Fruit fly (Drosophila melanogaster): ENCODE results near the gene ND-B14.5A.

Gene ND-B14.5A

dm6 chrX:2137587-2138341, 34.6 kb upstream of the ND-B14.5A start (continued):
- TF ChIP-seq CG9876 (GFP tag; optimal IDR thresholded peaks at IDR 0.05): peak; percentile 62
- TF ChIP-seq Spps (tag; optimal IDR thresholded peaks at IDR 0.05): peak; percentile 100
- peak; percentile 99 for TF ChIP-seq CG7372 (GFP tag; IDR thresholded peaks at IDR 0.05)
- peak; percentile 98 for TF ChIP-seq Med (GFP tag)
- peak; percentile 91 for TF ChIP-seq CG11560 (tag; IDR thresholded peaks at IDR 0.05)
- TF ChIP-seq CG13287 (GFP tag; IDR thresholded peaks at IDR 0.05; ENCODE audit: partially characterized antibody): peak; percentile 70
- TF ChIP-seq row (GFP tag; IDR thresholded peaks at IDR 0.05): peak; percentile 99
- TF ChIP-seq CG7987 (GFP tag; optimal IDR thresholded peaks at IDR 0.05): peak; percentile 95
- peak; percentile 98 for TF ChIP-seq CG4820 (GFP tag; optimal IDR thresholded peaks at IDR 0.05)
- peak; percentile 55 for TF ChIP-seq her (GFP tag; optimal IDR thresholded peaks at IDR 0.05)
- peak; percentile 89 for TF ChIP-seq CG16863 (GFP tag; optimal IDR thresholded peaks at IDR 0.05)
- TF ChIP-seq Nf-YB (GFP tag; optimal IDR thresholded peaks at IDR 0.05): peak; percentile 88
- peak; percentile 98 for TF ChIP-seq CG14710 (tag; optimal IDR thresholded peaks at IDR 0.05)
- peak; percentile 89 for TF ChIP-seq CG33213 (GFP tag; optimal IDR thresholded peaks at IDR 0.05)
- peak; percentile 98 for TF ChIP-seq ATbp (GFP tag; optimal IDR thresholded peaks at IDR 0.05)
- peak; percentile 97 for TF ChIP-seq CG4707 (GFP tag; optimal IDR thresholded peaks at IDR 0.05)
- TF ChIP-seq CG11695 (GFP tag; IDR thresholded peaks at IDR 0.05): peak; percentile 100
- peak; percentile 99 for TF ChIP-seq CG3281 (GFP tag; optimal IDR thresholded peaks at IDR 0.05)
- peak; percentile 79 for TF ChIP-seq bab2 (GFP tag; optimal IDR thresholded peaks at IDR 0.05)
- peak; percentile 96 for TF ChIP-seq ems (GFP tag; optimal IDR thresholded peaks at IDR 0.05)
- TF ChIP-seq danr (GFP tag; IDR thresholded peaks at IDR 0.05): peak; percentile 99
- TF ChIP-seq repo (GFP tag; optimal IDR thresholded peaks at IDR 0.05): peak; percentile 88
- peak; percentile 98 for TF ChIP-seq H2.0 (GFP tag; IDR thresholded peaks at IDR 0.05)
- TF ChIP-seq CG10959 (GFP tag; IDR thresholded peaks at IDR 0.05): peak; percentile 98
- peak; percentile 99 for TF ChIP-seq zfh1 (GFP tag; IDR thresholded peaks at IDR 0.05)
- TF ChIP-seq CrebB (tag; optimal IDR thresholded peaks at IDR 0.05): peak; percentile 99
- peak; percentile 61; the same call in 1 of the 3 replicates for TF ChIP-seq CG34224 (GFP tag; IDR thresholded peaks at IDR 0.05; ENCODE audit: partially characterized antibody)
- peak; percentile 99 for TF ChIP-seq NfI (GFP tag; optimal IDR thresholded peaks at IDR 0.05)
- peak; percentile 58 for TF ChIP-seq MESR4 (GFP tag; optimal IDR thresholded peaks at IDR 0.05)
- TF ChIP-seq CG6765 (GFP tag; optimal IDR thresholded peaks at IDR 0.05): peak; percentile 99
- peak; percentile 99 for TF ChIP-seq Dek (tag; optimal IDR thresholded peaks at IDR 0.05)
- peak; percentile 95 for TF ChIP-seq Mad (GFP tag; optimal IDR thresholded peaks at IDR 0.05)
- TF ChIP-seq Ssrp (tag; optimal IDR thresholded peaks at IDR 0.05): peak; percentile 99
- peak; percentile 99 for TF ChIP-seq BtbVII (GFP tag; optimal IDR thresholded peaks at IDR 0.05)
- no peak for TF ChIP-seq cad (GFP tag; optimal IDR thresholded peaks at IDR 0.05)
- peak; percentile 98 for TF ChIP-seq CG11085 (GFP tag; IDR thresholded peaks at IDR 0.05)
- peak; percentile 99 for TF ChIP-seq al (GFP tag; IDR thresholded peaks at IDR 0.05)
- peak; percentile 91 for TF ChIP-seq Hmx (GFP tag; optimal IDR thresholded peaks at IDR 0.05)
- peak; percentile 93 for TF ChIP-seq Optix (GFP tag; IDR thresholded peaks at IDR 0.05)
- TF ChIP-seq CG30020 (tag; optimal IDR thresholded peaks at IDR 0.05): peak; percentile 84
- no peak; the same call in 1 of the 2 replicates for TF ChIP-seq CG42726 (GFP tag; IDR thresholded peaks at IDR 0.05; ENCODE audit: partially characterized antibody)
- no peak for TF ChIP-seq yki (optimal IDR thresholded peaks at IDR 0.05)
- no peak for TF ChIP-seq CG14965 (GFP tag; optimal IDR thresholded peaks at IDR 0.05; ENCODE audit: borderline replicate concordance)
- TF ChIP-seq CG10431 (GFP tag; optimal IDR thresholded peaks at IDR 0.05): peak; percentile 98
- TF ChIP-seq lola (GFP tag; optimal IDR thresholded peaks at IDR 0.05): peak in 1 of 3 experiments; percentile 99
- TF ChIP-seq twi (tag; optimal IDR thresholded peaks at IDR 0.05): peak; percentile 97
- TF ChIP-seq CG12299 (tag; optimal IDR thresholded peaks at IDR 0.05): peak; percentile 99
- TF ChIP-seq ssp (GFP tag; IDR thresholded peaks at IDR 0.05): peak; percentile 93
- TF ChIP-seq Hsf (GFP tag; optimal IDR thresholded peaks at IDR 0.05): peak; percentile 98
